Fruit fly (Drosophila melanogaster) whole organism, embryonic: ENCODE results near the gene und.

Experiments used
- Abd-B ChIP-seq: fragments of 200-800 bp; sonication (Bioruptor generic); optimal IDR thresholded peaks from 2 replicates; lab custom pipeline; 2018; ENCODE audit warnings: missing biosample characterization, mild to moderate bottlenecking, missing genetic modification characterization, moderate library complexity
- Aef1 ChIP-seq: fragments of 200-800 bp; sonication (Bioruptor generic); IDR thresholded peaks from 3 replicates; pipeline ENCODE4 v1.3.6; 2022; ENCODE audit warnings: missing biosample characterization, missing genetic modification characterization
- CG10267 ChIP-seq: fragments of 200-800 bp; sonication (Bioruptor generic); optimal IDR thresholded peaks from 2 replicates; lab custom pipeline; 2018; ENCODE audit warnings: missing biosample characterization, mild to moderate bottlenecking, missing genetic modification characterization, moderate library complexity
- CG10431 ChIP-seq: fragments of 200-800 bp; sonication (Bioruptor generic); optimal IDR thresholded peaks from 3 replicates; lab custom pipeline; 2018; ENCODE audit warnings: missing biosample characterization, mild to moderate bottlenecking, missing genetic modification characterization
- CG11093 ChIP-seq: fragments of 200-800 bp; sonication (Bioruptor generic); IDR thresholded peaks from 3 replicates; pipeline ENCODE4 v1.3.6; 2022; ENCODE audit warnings: missing biosample characterization, missing genetic modification characterization
- CG13287 ChIP-seq: fragments of 200-800 bp; sonication (Bioruptor generic); IDR thresholded peaks from 2 replicates; pipeline ENCODE4 v1.3.6; 2022; ENCODE audit warnings: missing biosample characterization, missing genetic modification characterization; ENCODE audit not compliant: partially characterized antibody
- CG14667 ChIP-seq: fragments of 200-800 bp; sonication (Bioruptor generic); IDR thresholded peaks from 2 replicates; pipeline ENCODE4 v1.3.6; 2022; ENCODE audit warnings: missing biosample characterization, missing genetic modification characterization
- CG14860 ChIP-seq: fragments of 200-800 bp; sonication (Bioruptor generic); IDR thresholded peaks from 3 replicates; pipeline ENCODE4 v1.3.6; 2022; ENCODE audit warnings: missing biosample characterization, missing genetic modification characterization; ENCODE audit not compliant: partially characterized antibody
- CG1529 ChIP-seq: fragments of 200-800 bp; sonication (Bioruptor generic); optimal IDR thresholded peaks from 3 replicates; lab custom pipeline; 2018; ENCODE audit warnings: missing biosample characterization, missing genetic modification characterization
- CG1602 ChIP-seq: fragments of 200-800 bp; sonication (Bioruptor generic); optimal IDR thresholded peaks from 3 replicates; lab custom pipeline; 2016; ENCODE audit warnings: missing biosample characterization, missing genetic modification characterization
- CG1832 ChIP-seq: fragments of 200-800 bp; sonication (Bioruptor generic); optimal IDR thresholded peaks from 2 replicates; lab custom pipeline; 2017; ENCODE audit warnings: missing biosample characterization, mild to moderate bottlenecking, missing genetic modification characterization, inconsistent platforms
- CG2712 ChIP-seq: fragments of 200-800 bp; optimal IDR thresholded peaks from 3 replicates; lab custom pipeline; 2019; ENCODE audit warnings: missing biosample characterization, mild to moderate bottlenecking, missing genetic modification characterization, moderate library complexity
- CG31365 ChIP-seq: fragments of 200-800 bp; sonication (Bioruptor generic); optimal IDR thresholded peaks from 2 replicates; lab custom pipeline; 2018; ENCODE audit warnings: missing biosample characterization, mild to moderate bottlenecking, missing genetic modification characterization
- CG42726 ChIP-seq: fragments of 200-800 bp; sonication (Bioruptor generic); IDR thresholded peaks from 2 replicates; pipeline ENCODE4 v1.3.6; 2022; ENCODE audit warnings: missing biosample characterization, missing genetic modification characterization; ENCODE audit not compliant: partially characterized antibody
- CG4424 ChIP-seq: fragments of 200-800 bp; sonication (Bioruptor generic); optimal IDR thresholded peaks from 3 replicates; lab custom pipeline; 2016; ENCODE audit warnings: missing biosample characterization, missing genetic modification characterization
- CG4707 ChIP-seq: fragments of 200-800 bp; sonication (Bioruptor generic); optimal IDR thresholded peaks from 2 replicates; lab custom pipeline; 2018; ENCODE audit warnings: missing biosample characterization, mild to moderate bottlenecking, missing genetic modification characterization, moderate library complexity
- CG5245 ChIP-seq: fragments of 200-800 bp; sonication (Bioruptor generic); optimal IDR thresholded peaks from 3 replicates; lab custom pipeline; 2016; ENCODE audit warnings: missing biosample characterization, missing genetic modification characterization
- CG5953 ChIP-seq: fragments of 200-800 bp; sonication (Bioruptor generic); IDR thresholded peaks from 2 replicates; pipeline ENCODE4 v1.3.6; 2022; ENCODE audit warnings: missing biosample characterization, missing genetic modification characterization
- CG6689 ChIP-seq: fragments of 200-800 bp; sonication (Bioruptor generic); IDR thresholded peaks from 2 replicates; pipeline ENCODE4 v1.3.6; 2022; ENCODE audit warnings: missing biosample characterization, missing genetic modification characterization
- CG8478 ChIP-seq: fragments of >200 bp; optimal IDR thresholded peaks from 2 replicates; lab custom pipeline; 2018
- D19B ChIP-seq: fragments of 200-800 bp; sonication (Bioruptor generic); optimal IDR thresholded peaks from 2 replicates; lab custom pipeline; 2017; ENCODE audit warnings: missing biosample characterization, mild to moderate bottlenecking, missing genetic modification characterization
- Dip2 ChIP-seq: fragments of 200-800 bp; sonication (Bioruptor generic); IDR thresholded peaks from 2 replicates; pipeline ENCODE4 v1.3.6; 2022; ENCODE audit warnings: missing biosample characterization, missing genetic modification characterization
- Dip3 ChIP-seq: fragments of 200-800 bp; sonication (Bioruptor generic); optimal IDR thresholded peaks from 3 replicates; lab custom pipeline; 2016; ENCODE audit warnings: missing biosample characterization, missing genetic modification characterization
- HLH3B ChIP-seq: fragments of 200-800 bp; sonication (Bioruptor generic); IDR thresholded peaks from 2 replicates; pipeline ENCODE4 v1.3.6; 2022; ENCODE audit warnings: missing biosample characterization, missing genetic modification characterization
- Hand ChIP-seq: fragments of 200-800 bp; sonication (Bioruptor generic); optimal IDR thresholded peaks from 2 replicates; lab custom pipeline; 2017; ENCODE audit warnings: mild to moderate bottlenecking, missing biosample characterization, missing genetic modification reagents, missing genetic modification characterization
- Mrtf ChIP-seq: fragments of 200-800 bp; sonication (Bioruptor generic); IDR thresholded peaks from 3 replicates; pipeline ENCODE4 v1.3.6; 2022; ENCODE audit warnings: missing biosample characterization, missing genetic modification characterization
- Optix ChIP-seq: fragments of 200-800 bp; sonication (Bioruptor generic); IDR thresholded peaks from 3 replicates; pipeline ENCODE4 v1.3.6; 2022; ENCODE audit warnings: missing biosample characterization, missing genetic modification characterization
- Rfx ChIP-seq: fragments of 200-800 bp; sonication (Bioruptor generic); IDR thresholded peaks from 2 replicates; pipeline ENCODE4 v1.3.6; 2022; ENCODE audit warnings: missing biosample characterization, missing genetic modification characterization
- Tbp ChIP-seq: fragments of >200 bp; optimal IDR thresholded peaks from 2 replicates; lab custom pipeline; 2018; ENCODE audit warnings: missing biosample characterization, missing genetic modification characterization
- Trl ChIP-seq, 3 experiments: fragments of >200 bp in 2 of 3; fragments of 200-800 bp in 1 of 3; sonication (Bioruptor generic) in 1 of 3; optimal IDR thresholded peaks; 2 replicates in 1 of 3; 3 replicates in 2 of 3; lab custom pipeline; 2016 to 2017; ENCODE audit warnings: missing biosample characterization in 1 of 3, missing genetic modification characterization in 1 of 3
- bbx ChIP-seq: fragments of 200-800 bp; sonication (Bioruptor generic); IDR thresholded peaks from 2 replicates; pipeline ENCODE4 v1.3.6; 2022; ENCODE audit warnings: missing biosample characterization, missing genetic modification characterization; ENCODE audit not compliant: partially characterized antibody
- cas ChIP-seq: fragments of 200-800 bp; sonication (Bioruptor generic); IDR thresholded peaks from 2 replicates; pipeline ENCODE4 v1.3.6; 2022; ENCODE audit warnings: missing biosample characterization, missing genetic modification characterization
- corto ChIP-seq: fragments of 200-800 bp; sonication (Bioruptor generic); optimal IDR thresholded peaks from 2 replicates; lab custom pipeline; 2016; ENCODE audit warnings: missing biosample characterization, mild to moderate bottlenecking, missing genetic modification characterization, moderate library complexity
- dimm ChIP-seq: fragments of 200-800 bp; sonication (Bioruptor generic); IDR thresholded peaks from 2 replicates; pipeline ENCODE4 v1.3.6; 2022; ENCODE audit warnings: missing biosample characterization, missing genetic modification characterization
- dmrt11E ChIP-seq: fragments of 200-800 bp; sonication (Bioruptor generic); optimal IDR thresholded peaks from 3 replicates; lab custom pipeline; 2018; ENCODE audit warnings: missing biosample characterization, mild to moderate bottlenecking, missing genetic modification characterization, moderate library complexity
- dmrt99B ChIP-seq: fragments of 200-800 bp; sonication (Bioruptor generic); optimal IDR thresholded peaks from 2 replicates; lab custom pipeline; 2018; ENCODE audit warnings: missing biosample characterization, mild to moderate bottlenecking, missing genetic modification characterization, moderate library complexity
- grn ChIP-seq: fragments of 200-800 bp; sonication (Bioruptor generic); optimal IDR thresholded peaks from 3 replicates; lab custom pipeline; 2017; ENCODE audit warnings: missing biosample characterization, missing genetic modification characterization
- ken ChIP-seq: fragments of 200-800 bp; sonication (Bioruptor generic); IDR thresholded peaks from 3 replicates; pipeline ENCODE4 v1.3.6; 2022; ENCODE audit warnings: missing biosample characterization, missing genetic modification characterization
- mam ChIP-seq: fragments of 200-800 bp; sonication (Bioruptor generic); optimal IDR thresholded peaks from 3 replicates; lab custom pipeline; 2016; ENCODE audit warnings: missing biosample characterization, missing genetic modification characterization
- nerfin-1 ChIP-seq: fragments of 200-800 bp; sonication (Bioruptor generic); optimal IDR thresholded peaks from 3 replicates; lab custom pipeline; 2019; ENCODE audit warnings: missing biosample characterization, mild to moderate bottlenecking, missing genetic modification characterization, moderate library complexity
- nmo ChIP-seq: fragments of 200-800 bp; sonication (Bioruptor generic); optimal IDR thresholded peaks from 2 replicates; lab custom pipeline; 2018; ENCODE audit warnings: missing biosample characterization, mild to moderate bottlenecking, missing genetic modification characterization, moderate library complexity
- pho ChIP-seq: fragments of 200-800 bp; sonication (Bioruptor generic); optimal IDR thresholded peaks from 2 replicates; lab custom pipeline; 2016; ENCODE audit warnings: missing biosample characterization, missing genetic modification characterization
- prd ChIP-seq, 3 experiments: fragments of >200 bp in 2 of 3; fragments of 200-800 bp in 1 of 3; sonication (Bioruptor generic) in 1 of 3; optimal IDR thresholded peaks in 2 of 3; IDR thresholded peaks in 1 of 3; 2 replicates in 2 of 3; 3 replicates in 1 of 3; pipeline versions ENCODE4 v1.3.6 to Lab custom; 2017 to 2022; ENCODE audit warnings: missing biosample characterization in 1 of 3, missing genetic modification characterization in 1 of 3
- ro ChIP-seq: fragments of 200-800 bp; sonication (Bioruptor generic); IDR thresholded peaks from 2 replicates; pipeline ENCODE4 v1.3.6; 2022; ENCODE audit warnings: missing biosample characterization, missing genetic modification characterization
- slou ChIP-seq: fragments of 200-800 bp; sonication (Bioruptor generic); optimal IDR thresholded peaks from 3 replicates; lab custom pipeline; 2016; ENCODE audit warnings: missing biosample characterization, missing genetic modification characterization
- sob ChIP-seq: fragments of 200-800 bp; sonication (Bioruptor generic); IDR thresholded peaks from 2 replicates; pipeline ENCODE4 v1.3.6; 2022; ENCODE audit warnings: missing biosample characterization, missing genetic modification characterization
- sug ChIP-seq: fragments of 200-800 bp; optimal IDR thresholded peaks from 2 replicates; lab custom pipeline; 2019; ENCODE audit warnings: missing biosample characterization, mild to moderate bottlenecking, missing genetic modification characterization, moderate library complexity
- tna ChIP-seq: fragments of 200-800 bp; sonication (Bioruptor generic); IDR thresholded peaks from 2 replicates; pipeline ENCODE4 v1.3.6; 2022; ENCODE audit warnings: missing biosample characterization, missing genetic modification characterization; ENCODE audit not compliant: partially characterized antibody
- twi ChIP-seq: fragments of 200-800 bp; optimal IDR thresholded peaks from 2 replicates; lab custom pipeline; 2019; ENCODE audit warnings: missing biosample characterization, mild to moderate bottlenecking, missing genetic modification characterization, moderate library complexity
- wek ChIP-seq: fragments of 200-800 bp; sonication (Bioruptor generic); optimal IDR thresholded peaks from 3 replicates; lab custom pipeline; 2018; ENCODE audit warnings: missing biosample characterization, mild to moderate bottlenecking, missing genetic modification characterization, moderate library complexity

Gene und

dm6 chr2L:9758856-9759255, 4.3 kb upstream of the und start (continued):
- TF ChIP-seq Aef1 (GFP tag; lab: Robert Waterston, UW) (peak; percentile 93), Mrtf (GFP tag; lab: Robert Waterston, UW) (peak; percentile 54; the same call in 1 of the 3 replicates), CG42726 (GFP tag; lab: Robert Waterston, UW) (peak; percentile 93), HLH3B (GFP tag; lab: Robert Waterston, UW) (peak; percentile 62), CG4707 (GFP tag; lab: Kevin White, UChicago) (no peak), ro (GFP tag; lab: Robert Waterston, UW) (no peak), CG14667 (GFP tag; lab: Robert Waterston, UW) (peak; percentile 43), CG1529 (GFP tag; lab: Kevin White, UChicago) (no peak), nerfin-1 (peak; percentile 24), CG4424 (GFP tag; lab: Kevin White, UChicago) (no peak), Dip3 (GFP tag; lab: Kevin White, UChicago) (peak; percentile 11), bbx (peak; percentile 95), CG11093 (GFP tag; lab: Robert Waterston, UW) (no peak), tna (peak; percentile 86), twi (tag; lab: Kevin White, UChicago) (peak; percentile 22), CG8478 (lab: Kevin White, UChicago) (no peak), CG5953 (0 out of 2 replicates have a peak, but pooled peaks have one; percentile 18), D19B (GFP tag; lab: Kevin White, UChicago) (no peak), nmo (peak; percentile 46), prd (optimal IDR thresholded peaks at IDR 0.05; lab: Kevin White, UChicago) (no peak), prd (GFP tag; IDR thresholded peaks at IDR 0.05; lab: Robert Waterston, UW) (peak; percentile 88), Hand (GFP tag; lab: Kevin White, UChicago) (no peak), CG5245 (GFP tag; lab: Kevin White, UChicago) (no peak), dmrt11E (tag; lab: Kevin White, UChicago) (no peak), CG2712 (peak; percentile 71), CG10267 (peak; percentile 73), Dip2 (GFP tag; lab: Robert Waterston, UW) (no peak), slou (GFP tag; lab: Kevin White, UChicago) (no peak), Abd-B (GFP tag; lab: Kevin White, UChicago) (peak; percentile 64), CG10431 (GFP tag; lab: Kevin White, UChicago) (peak; percentile 94), mam (GFP tag; lab: Kevin White, UChicago) (peak; percentile 71), dimm (GFP tag; lab: Robert Waterston, UW) (no peak), sug (tag; lab: Kevin White, UChicago) (peak; percentile 65), corto (GFP tag; lab: Kevin White, UChicago) (no peak), Trl (optimal IDR thresholded peaks at IDR 0.05; lab: Kevin White, UChicago) (peak in 1 of 2 experiments; percentile 18), Trl (GFP tag; optimal IDR thresholded peaks at IDR 0.05; lab: Kevin White, UChicago) (peak; percentile 64), Tbp (GFP tag; lab: Kevin White, UChicago) (no peak), ken (GFP tag; lab: Robert Waterston, UW) (peak; percentile 64), CG6689 (GFP tag; lab: Robert Waterston, UW) (peak; percentile 32; the same call in 1 of the 2 replicates), cas (GFP tag; lab: Robert Waterston, UW) (peak; percentile 60; the same call in 1 of the 2 replicates), wek (GFP tag; lab: Kevin White, UChicago) (no peak), dmrt99B (tag; lab: Kevin White, UChicago) (peak; percentile 19), grn (no peak), CG1602 (GFP tag; lab: Kevin White, UChicago) (peak; percentile 19), CG1832 (no peak), CG31365 (tag; lab: Kevin White, UChicago) (peak; percentile 16), CG13287 (GFP tag; lab: Robert Waterston, UW) (peak; percentile 95), sob (peak; percentile 84), Optix (GFP tag; lab: Robert Waterston, UW) (peak; percentile 61; the same call in 2 of the 3 replicates), pho (GFP tag; lab: Kevin White, UChicago) (peak; percentile 67), CG14860 (GFP tag; lab: Robert Waterston, UW) (peak; percentile 89), Rfx (GFP tag; lab: Robert Waterston, UW) (peak; percentile 88)
